Comparison of ENCODE assay signal across 5 fruit fly cellular contexts in genomic region chr2L:14552819-14553218, dm6.
TF ChIP-seq lines count a peak whose summit lies in the region.

No protein-coding gene starts in this region.

- no peak for TF ChIP-seq CTCF in whole organism, embryonic (GFP tag; optimal IDR thresholded peaks at IDR 0.05; lab: Kevin White, UChicago)

TF ChIP-seq in whole organism, 6 proteins besides CTCF, POLR2A, EP300 and RAD21:
- no peak for TF ChIP-seq usp (GFP tag; optimal IDR thresholded peaks at IDR 0.05; lab: Kevin White, UChicago)
- TF ChIP-seq CG8478 (optimal IDR thresholded peaks at IDR 0.05; lab: Kevin White, UChicago) = no peak
- TF ChIP-seq Dll (optimal IDR thresholded peaks at IDR 0.05; lab: Kevin White, UChicago) = peak; percentile 12
- no peak for TF ChIP-seq psq (optimal IDR thresholded peaks at IDR 0.05; lab: Kevin White, UChicago)
- no peak for TF ChIP-seq pan (optimal IDR thresholded peaks at IDR 0.05; lab: Kevin White, UChicago)

TF ChIP-seq in whole organism, embryonic, 481 proteins besides CTCF, POLR2A, EP300 and RAD21 (continues in another document):
- no peak for TF ChIP-seq CG10543 (GFP tag; optimal IDR thresholded peaks at IDR 0.05; lab: Kevin White, UChicago)
- no peak for TF ChIP-seq insv (GFP tag; optimal IDR thresholded peaks at IDR 0.05; lab: Kevin White, UChicago)
- no peak for TF ChIP-seq CG6854 (GFP tag; optimal IDR thresholded peaks at IDR 0.05; lab: Kevin White, UChicago)
- TF ChIP-seq CG9876 (GFP tag; optimal IDR thresholded peaks at IDR 0.05; lab: Kevin White, UChicago) = no peak
- no peak for TF ChIP-seq MTF-1 (GFP tag; optimal IDR thresholded peaks at IDR 0.05; lab: Kevin White, UChicago; ENCODE audit: borderline replicate concordance)
- TF ChIP-seq ci (GFP tag; IDR thresholded peaks at IDR 0.05; lab: Robert Waterston, UW) = no peak
- TF ChIP-seq Abd-B (GFP tag; optimal IDR thresholded peaks at IDR 0.05; lab: Kevin White, UChicago) = no peak
- no peak for TF ChIP-seq lab (GFP tag; optimal IDR thresholded peaks at IDR 0.05; lab: Kevin White, UChicago)
- no peak for TF ChIP-seq Mes4 (GFP tag; optimal IDR thresholded peaks at IDR 0.05; lab: Kevin White, UChicago)
- TF ChIP-seq gcm (GFP tag; optimal IDR thresholded peaks at IDR 0.05; lab: Kevin White, UChicago) = no peak
- TF ChIP-seq CG30020 (tag; optimal IDR thresholded peaks at IDR 0.05; lab: Kevin White, UChicago) = no peak
- TF ChIP-seq CG15601 (tag; optimal IDR thresholded peaks at IDR 0.05; lab: Kevin White, UChicago) = no peak
- no peak for TF ChIP-seq CkIIα-i1 (GFP tag; IDR thresholded peaks at IDR 0.05; lab: Robert Waterston, UW)
- TF ChIP-seq Nf-YC (tag; optimal IDR thresholded peaks at IDR 0.05; lab: Kevin White, UChicago) = no peak
- no peak for TF ChIP-seq CG32767 (GFP tag; IDR thresholded peaks at IDR 0.05; lab: Robert Waterston, UW)
- no peak for TF ChIP-seq dm (GFP tag; optimal IDR thresholded peaks at IDR 0.05; lab: Kevin White, UChicago)
- TF ChIP-seq CG2120 (GFP tag; optimal IDR thresholded peaks at IDR 0.05; lab: Kevin White, UChicago) = no peak
- no peak for TF ChIP-seq org-1 (GFP tag; optimal IDR thresholded peaks at IDR 0.05; lab: Kevin White, UChicago)
- no peak for TF ChIP-seq usp (GFP tag; optimal IDR thresholded peaks at IDR 0.05; lab: Kevin White, UChicago)
- TF ChIP-seq fd64A (GFP tag; optimal IDR thresholded peaks at IDR 0.05; lab: Kevin White, UChicago) = no peak
- TF ChIP-seq sisA (GFP tag; IDR thresholded peaks at IDR 0.05; lab: Robert Waterston, UW) = peak; percentile 10; the same call in 1 of the 2 replicates
- TF ChIP-seq CG6689 (GFP tag; IDR thresholded peaks at IDR 0.05; lab: Robert Waterston, UW) = no peak
- TF ChIP-seq CG1602 (GFP tag; optimal IDR thresholded peaks at IDR 0.05; lab: Kevin White, UChicago) = no peak

TF ChIP-seq in whole organism, prepupa, 60 proteins besides CTCF, POLR2A, EP300 and RAD21:
- TF ChIP-seq OdsH (GFP tag; optimal IDR thresholded peaks at IDR 0.05; lab: Kevin White, UChicago) = no peak
- TF ChIP-seq CG11294 (GFP tag; IDR thresholded peaks at IDR 0.05; lab: Robert Waterston, UW) = peak; percentile 11; the same call in 1 of the 2 replicates
- peak; percentile 19 for TF ChIP-seq Sox102F (GFP tag; optimal IDR thresholded peaks at IDR 0.05; lab: Kevin White, UChicago)
- TF ChIP-seq ss (GFP tag; optimal IDR thresholded peaks at IDR 0.05; lab: Kevin White, UChicago) = peak in 1 of 2 experiments; percentile 41
- 0 out of 3 replicates have a peak, but pooled peaks have one; percentile 23 for TF ChIP-seq eg (GFP tag; IDR thresholded peaks at IDR 0.05; lab: Robert Waterston, UW)
- no peak for TF ChIP-seq CG4318 (GFP tag; optimal IDR thresholded peaks at IDR 0.05; lab: Kevin White, UChicago)
- no peak for TF ChIP-seq salr (GFP tag; optimal IDR thresholded peaks at IDR 0.05; lab: Kevin White, UChicago)
- peak; percentile 42; the same call in 1 of the 3 replicates for TF ChIP-seq CG6163 (GFP tag; IDR thresholded peaks at IDR 0.05; lab: Robert Waterston, UW)
TF ChIP-seq in whole organism, prepupa: peak in this region for 5.

TF ChIP-seq in whole organism, pupa, 21 proteins besides CTCF, POLR2A, EP300 and RAD21:
- TF ChIP-seq fd96Ca (GFP tag; IDR thresholded peaks at IDR 0.05; lab: Robert Waterston, UW) = 0 out of 3 replicates have a peak, but pooled peaks have one; percentile 28
- TF ChIP-seq rn (GFP tag; IDR thresholded peaks at IDR 0.05; lab: Robert Waterston, UW) = no peak
TF ChIP-seq in whole organism, pupa: peak in this region for 1.

TF ChIP-seq in whole organism, wandering third instar larva, 38 proteins besides CTCF, POLR2A, EP300 and RAD21:
- TF ChIP-seq N (GFP tag; optimal IDR thresholded peaks at IDR 0.05; lab: Kevin White, UChicago) (no peak), tai (GFP tag; optimal IDR thresholded peaks at IDR 0.05; lab: Kevin White, UChicago) (no peak), CG9705 (GFP tag; optimal IDR thresholded peaks at IDR 0.05; lab: Kevin White, UChicago) (no peak), Dfd (GFP tag; optimal IDR thresholded peaks at IDR 0.05; lab: Kevin White, UChicago) (no peak), OdsH (GFP tag; optimal IDR thresholded peaks at IDR 0.05; lab: Kevin White, UChicago) (no peak), Myc (optimal IDR thresholded peaks at IDR 0.05; lab: Kevin White, UChicago) (no peak), jim (GFP tag; optimal IDR thresholded peaks at IDR 0.05; lab: Kevin White, UChicago) (no peak), Hr78 (GFP tag; optimal IDR thresholded peaks at IDR 0.05; lab: Kevin White, UChicago) (no peak), sv (GFP tag; optimal IDR thresholded peaks at IDR 0.05; lab: Kevin White, UChicago) (no peak), pan (optimal IDR thresholded peaks at IDR 0.05; lab: Kevin White, UChicago) (no peak), GATAd (GFP tag; optimal IDR thresholded peaks at IDR 0.05; lab: Kevin White, UChicago) (no peak), Mio (GFP tag; optimal IDR thresholded peaks at IDR 0.05; lab: Kevin White, UChicago) (no peak), HLH106 (tag; optimal IDR thresholded peaks at IDR 0.05; lab: Kevin White, UChicago) (no peak), dmrt93B (GFP tag; optimal IDR thresholded peaks at IDR 0.05; lab: Kevin White, UChicago) (no peak), woc (GFP tag; optimal IDR thresholded peaks at IDR 0.05; lab: Kevin White, UChicago) (no peak), Sp1 (GFP tag; optimal IDR thresholded peaks at IDR 0.05; lab: Kevin White, UChicago) (no peak), Hnf4 (GFP tag; optimal IDR thresholded peaks at IDR 0.05; lab: Kevin White, UChicago) (no peak), sage (GFP tag; optimal IDR thresholded peaks at IDR 0.05; lab: Kevin White, UChicago) (no peak), lola (GFP tag; optimal IDR thresholded peaks at IDR 0.05; lab: Kevin White, UChicago) (no peak), fru (GFP tag; optimal IDR thresholded peaks at IDR 0.05; lab: Kevin White, UChicago) (peak; percentile 54), ey (GFP tag; optimal IDR thresholded peaks at IDR 0.05; lab: Kevin White, UChicago) (peak; percentile 9), psq (GFP tag; optimal IDR thresholded peaks at IDR 0.05; lab: Kevin White, UChicago) (no peak), Rel (GFP tag; optimal IDR thresholded peaks at IDR 0.05; lab: Kevin White, UChicago) (no peak), Rel (tag; optimal IDR thresholded peaks at IDR 0.05; lab: Kevin White, UChicago) (peak; percentile 92), CrebA (GFP tag; optimal IDR thresholded peaks at IDR 0.05; lab: Kevin White, UChicago; ENCODE audit: borderline replicate concordance) (no peak), CG32264 (GFP tag; optimal IDR thresholded peaks at IDR 0.05; lab: Kevin White, UChicago) (no peak), dl (GFP tag; optimal IDR thresholded peaks at IDR 0.05; lab: Kevin White, UChicago; ENCODE audit: insufficient read depth in 1 of 2, partially characterized antibody in 2 of 2) (no peak)
